Fruit fly (Drosophila melanogaster): ENCODE data around the gene CG7367.
A peak's percentile ranks its signal among the peaks of the same experiment; 100 is the strongest.

Gene CG7367

DNA sequence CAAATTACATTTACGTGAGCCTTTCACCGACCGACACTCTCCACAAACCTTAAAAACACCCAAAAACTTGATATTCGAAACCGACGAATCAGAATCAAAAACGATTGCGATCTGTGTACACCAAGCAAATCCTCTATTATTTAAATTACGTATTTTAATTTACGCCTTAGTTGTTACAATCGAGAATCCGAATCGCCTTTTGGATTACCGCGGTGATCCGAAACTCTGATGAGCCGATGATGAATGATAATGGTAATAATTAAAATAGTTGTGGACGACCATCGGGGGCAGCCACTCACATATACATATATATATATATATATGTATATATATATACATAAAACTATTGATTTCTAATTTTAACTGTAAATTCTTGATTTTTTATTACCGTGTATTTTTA lies at the start of gene CG7367:
TSS of gene CG7367 (minus strand) at position 101 of the 400 bp plus-strand sequence.
- no peak for TF ChIP-seq CG8478 (optimal IDR thresholded peaks at IDR 0.05)
- TF ChIP-seq CTCF (optimal IDR thresholded peaks at IDR 0.05), result no peak

DNA sequence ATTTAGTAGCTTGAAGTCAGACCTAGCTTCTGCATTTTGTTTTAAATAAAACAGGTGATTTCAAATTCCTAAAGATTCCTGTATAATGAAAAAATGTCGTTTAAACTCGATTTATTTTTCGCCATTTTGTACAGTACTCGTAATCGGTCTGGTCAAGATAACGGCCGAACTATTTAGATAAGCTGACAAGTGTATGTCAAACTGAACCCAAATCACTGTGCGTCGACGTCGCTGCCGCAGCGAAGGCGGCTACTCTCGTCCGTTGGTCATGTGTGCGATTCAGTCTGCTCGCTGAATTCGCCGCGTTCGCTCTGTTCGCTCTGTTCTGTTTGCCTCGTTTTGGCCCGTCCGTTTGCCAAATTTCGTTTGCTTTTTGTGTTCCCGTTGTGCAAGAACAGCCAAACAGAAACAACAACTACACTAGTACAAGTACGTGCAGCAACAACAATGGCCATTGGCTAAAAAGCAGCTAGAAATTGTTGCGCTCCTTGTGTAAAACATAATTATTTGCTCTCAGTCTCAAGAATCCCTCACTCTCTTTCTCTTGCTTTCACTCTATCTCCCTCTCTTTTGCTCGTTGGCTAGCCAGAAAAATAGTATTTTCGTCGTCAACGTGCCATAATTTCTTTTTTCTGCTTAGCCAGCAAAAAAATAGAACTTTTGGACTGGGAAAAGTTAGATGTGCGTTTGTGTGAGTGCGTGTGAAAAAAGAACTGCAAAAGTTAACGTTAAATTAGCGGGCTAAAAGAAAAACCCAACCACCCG lies 48.6 kb upstream of the CG7367 start:
- no peak for TF ChIP-seq CG8478 (optimal IDR thresholded peaks at IDR 0.05)
- TF ChIP-seq CTCF (optimal IDR thresholded peaks at IDR 0.05), result no peak

dm6 chr2L:8087468-8087789 lies 47.8 kb upstream of the CG7367 start:
- TF ChIP-seq CTCF (optimal IDR thresholded peaks at IDR 0.05) (no peak), CG8478 (optimal IDR thresholded peaks at IDR 0.05) (no peak)

DNA sequence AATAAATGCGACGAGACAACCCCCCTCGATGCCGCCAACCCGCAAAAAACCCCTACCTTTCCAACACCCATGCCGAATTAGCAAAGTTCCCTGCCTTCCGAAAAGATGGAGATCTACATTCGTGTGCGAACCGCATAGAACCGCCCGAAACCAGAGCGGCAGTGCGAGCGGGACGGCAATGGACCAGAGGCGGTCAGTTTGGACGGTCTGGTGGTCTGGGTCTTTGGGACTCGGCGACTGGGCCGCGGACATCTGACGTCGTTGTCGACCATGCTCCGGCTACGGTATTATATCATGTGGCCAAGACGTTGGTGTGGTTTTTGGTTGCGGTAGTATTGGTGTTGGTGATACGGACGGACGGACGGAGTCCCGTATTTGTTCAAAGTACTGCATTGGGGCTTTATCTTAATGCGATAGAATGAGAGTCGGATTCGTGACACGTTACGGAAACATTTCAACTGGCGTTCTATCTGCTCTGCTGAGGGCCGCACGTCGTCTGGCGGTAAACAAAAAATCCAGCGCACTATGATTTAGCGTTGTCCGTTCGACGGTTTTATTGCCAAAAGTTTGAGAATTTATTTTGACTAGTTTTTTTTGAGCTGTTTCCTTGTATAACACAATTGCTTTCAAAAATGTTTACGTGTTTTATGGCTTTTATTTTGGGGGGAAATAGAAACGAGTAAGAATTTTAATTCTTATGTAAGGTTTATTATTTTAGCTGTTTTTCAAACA lies 47.3 kb upstream of the CG7367 start:
- TF ChIP-seq CTCF (optimal IDR thresholded peaks at IDR 0.05) (no peak), CG8478 (optimal IDR thresholded peaks at IDR 0.05) (no peak)

dm6 chr2L:8085466-8086164 lies 46.0 kb upstream of the CG7367 start:
- no peak for TF ChIP-seq CTCF (optimal IDR thresholded peaks at IDR 0.05)

- peak in 1 of 2 experiments; percentile 4 for TF ChIP-seq CTCF (optimal IDR thresholded peaks at IDR 0.05)
- TF ChIP-seq CG8478 (optimal IDR thresholded peaks at IDR 0.05), result no peak
Observed at dm6 chr2L:8084349-8085203, 45.0 kb upstream of the CG7367 start.

- no peak for TF ChIP-seq CG8478 (optimal IDR thresholded peaks at IDR 0.05)
- no peak for TF ChIP-seq CTCF (optimal IDR thresholded peaks at IDR 0.05)
Observed at dm6 chr2L:8083427-8084295, 44.1 kb upstream of the CG7367 start.

DNA sequence CACCGCTTCAGTTG lies 43.6 kb upstream of the CG7367 start, which contains the start of gene Bsg:
TSS of gene Bsg (plus strand) at position 8 of the 14 bp plus-strand sequence.
- TF ChIP-seq CTCF (optimal IDR thresholded peaks at IDR 0.05) (no peak), CG8478 (optimal IDR thresholded peaks at IDR 0.05) (no peak)

DNA sequence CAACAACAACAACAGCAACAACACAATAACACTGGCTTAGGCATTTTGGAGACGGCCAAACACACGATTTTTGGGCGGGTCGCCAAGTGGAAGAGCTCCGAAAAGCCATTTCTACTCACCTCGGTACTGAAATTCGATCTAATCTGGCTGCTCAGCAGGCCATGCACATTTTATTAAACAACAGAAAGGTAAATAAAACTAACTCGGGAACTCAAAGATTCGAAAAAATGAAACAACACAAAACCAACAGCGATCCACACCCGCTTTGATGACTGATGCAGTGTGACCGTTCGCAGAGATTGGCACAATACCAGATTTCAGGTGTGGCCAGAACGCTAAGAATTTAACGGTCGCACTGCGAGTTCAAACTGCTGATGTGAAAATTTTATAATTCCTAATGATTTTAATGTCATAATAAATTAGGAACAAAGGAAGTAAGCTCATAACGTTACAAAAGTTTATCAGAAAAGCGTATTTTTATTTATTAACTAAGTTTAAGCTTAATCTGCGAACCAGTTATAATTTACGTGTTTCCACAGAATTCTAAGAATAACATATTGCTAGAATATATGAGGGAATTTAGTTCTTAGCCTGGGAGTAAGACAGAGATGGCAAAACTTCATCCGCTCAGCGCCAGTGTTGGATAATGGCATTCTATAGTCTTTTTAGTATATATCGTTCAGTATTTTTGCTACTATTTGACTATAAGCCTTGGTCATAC lies 43.3 kb upstream of the CG7367 start, which contains the start of gene Mcr:
TSS of gene Mcr (minus strand) at position 291 of the 721 bp plus-strand sequence.
- TF ChIP-seq CG8478 (optimal IDR thresholded peaks at IDR 0.05) (no peak), CTCF (optimal IDR thresholded peaks at IDR 0.05) (no peak)

dm6 chr2L:8081640-8082485 lies 42.3 kb upstream of the CG7367 start:
- TF ChIP-seq CG8478 (optimal IDR thresholded peaks at IDR 0.05) (no peak), CTCF (optimal IDR thresholded peaks at IDR 0.05) (no peak)

DNA sequence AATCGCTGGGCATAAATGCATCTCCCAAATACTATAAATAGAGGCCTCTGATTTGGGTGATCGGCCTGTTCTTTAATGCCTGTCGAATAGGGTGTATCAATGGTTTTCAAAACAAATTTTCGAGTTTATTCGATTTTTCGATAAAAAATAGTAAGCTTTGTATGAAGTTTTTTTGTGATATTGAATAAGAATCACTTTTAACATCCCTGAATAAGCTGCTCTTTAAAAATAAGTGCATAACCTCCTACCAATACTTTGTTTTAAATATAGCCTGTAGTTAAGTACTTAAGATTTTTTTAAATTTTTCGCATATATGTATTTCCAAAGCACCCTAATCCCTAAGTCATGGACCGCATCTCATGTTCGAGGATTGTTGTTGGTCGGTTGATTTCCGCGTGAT lies 41.1 kb upstream of the CG7367 start:
- no peak for TF ChIP-seq CG8478 (optimal IDR thresholded peaks at IDR 0.05)
- no peak for TF ChIP-seq CTCF (optimal IDR thresholded peaks at IDR 0.05)

- TF ChIP-seq CTCF (optimal IDR thresholded peaks at IDR 0.05), result peak in 1 of 2 experiments; percentile 7
- TF ChIP-seq CG8478 (optimal IDR thresholded peaks at IDR 0.05), result no peak
Observed at dm6 chr2L:8072692-8073091, 33.1 kb upstream of the CG7367 start, which contains the start of the genes MED20 and Trf. Gene MED20, minus strand, starts transcription at chr2L:8072848. Gene Trf, plus strand, starts transcription at chr2L:8072895.

Measured in S2 (cell line).